Worm (Caenorhabditis elegans): ENCODE data around the gene F08G2.5.
A peak's percentile ranks its signal among the peaks of the same experiment; 100 is the strongest.

F08G2.5 gene

ce11 chrII:13859847-13860246 is 26.4 kb upstream of the F08G2.5 start:
- TF ChIP-seq F52B5.7 (tag; optimal IDR thresholded peaks at IDR 0.05) (no peak), bed-1 (GFP tag; IDR thresholded peaks at IDR 0.05) (no peak), cebp-1 (GFP tag; IDR thresholded peaks at IDR 0.05) (no peak), cebp-1 (tag; optimal IDR thresholded peaks at IDR 0.05) (peak; percentile 39), hmg-1.2 (GFP tag; IDR thresholded peaks at IDR 0.05) (peak; percentile 6; the same call in 1 of the 2 replicates), ceh-91 (GFP tag; IDR thresholded peaks at IDR 0.05) (0 out of 2 replicates have a peak, but pooled peaks have one; percentile 14), lin-40 (tag; optimal IDR thresholded peaks at IDR 0.05) (no peak), snpc-3.4 (tag; optimal IDR thresholded peaks at IDR 0.05) (no peak), ztf-18 (tag; optimal IDR thresholded peaks at IDR 0.05) (no peak), sdz-38 (tag; optimal IDR thresholded peaks at IDR 0.05) (no peak), hlh-26 (GFP tag; conservative IDR thresholded peaks at IDR 0.05) (no peak), rcor-1 (GFP tag; IDR thresholded peaks at IDR 0.05) (no peak), Y95B8A.8 (GFP tag; IDR thresholded peaks at IDR 0.05) (no peak), aptf-3 (GFP tag; IDR thresholded peaks at IDR 0.05) (no peak), unc-130 (GFP tag; optimal IDR thresholded peaks at IDR 0.05) (no peak), nhr-80 (tag; optimal IDR thresholded peaks at IDR 0.05) (peak; percentile 23)

ce11 chrII:13858352-13858751 is 24.9 kb upstream of the F08G2.5 start:
- no peak for TF ChIP-seq aptf-2 (GFP tag; conservative IDR thresholded peaks at IDR 0.05)
- no peak for TF ChIP-seq T07F8.4 (tag; optimal IDR thresholded peaks at IDR 0.05)
- TF ChIP-seq F10E7.11 (tag; optimal IDR thresholded peaks at IDR 0.05): no peak
- no peak for TF ChIP-seq zim-3 (tag; optimal IDR thresholded peaks at IDR 0.05)
- no peak for TF ChIP-seq C17E4.6 (GFP tag; IDR thresholded peaks at IDR 0.05)
- no peak for TF ChIP-seq rpc-1 (optimal IDR thresholded peaks at IDR 0.05)
- TF ChIP-seq rpc-1 (tag; optimal IDR thresholded peaks at IDR 0.05): no peak
- no peak for TF ChIP-seq ceh-91 (GFP tag; IDR thresholded peaks at IDR 0.05)
- TF ChIP-seq somi-1 (GFP tag; optimal IDR thresholded peaks at IDR 0.05): no peak
- TF ChIP-seq dpl-1 (GFP tag; optimal IDR thresholded peaks at IDR 0.05): no peak
- no peak for TF ChIP-seq pha-4 (tag; optimal IDR thresholded peaks at IDR 0.05)
- TF ChIP-seq zfh-2 (GFP tag; conservative IDR thresholded peaks at IDR 0.05): peak; percentile 89
- no peak for TF ChIP-seq atf-7 (tag; optimal IDR thresholded peaks at IDR 0.05)
- TF ChIP-seq unc-130 (GFP tag; optimal IDR thresholded peaks at IDR 0.05): no peak
- TF ChIP-seq egrh-3 (GFP tag; IDR thresholded peaks at IDR 0.05): peak; percentile 38; the same call in 1 of the 2 replicates
- TF ChIP-seq ekl-4 (GFP tag; IDR thresholded peaks at IDR 0.05): no peak
- no peak for TF ChIP-seq let-607 (tag; optimal IDR thresholded peaks at IDR 0.05)
- no peak for TF ChIP-seq madf-10 (tag; optimal IDR thresholded peaks at IDR 0.05)
- no peak for TF ChIP-seq K12H6.12 (tag; optimal IDR thresholded peaks at IDR 0.05)
- TF ChIP-seq sea-2 (GFP tag; IDR thresholded peaks at IDR 0.05): no peak
- no peak for TF ChIP-seq ztf-28 (GFP tag; IDR thresholded peaks at IDR 0.05)
- no peak for TF ChIP-seq ets-4 (GFP tag; optimal IDR thresholded peaks at IDR 0.05)
- no peak for TF ChIP-seq ztf-18 (tag; optimal IDR thresholded peaks at IDR 0.05)
- peak; percentile 37; the same call in 1 of the 2 replicates for TF ChIP-seq dox-1 (GFP tag; IDR thresholded peaks at IDR 0.05)
- no peak for TF ChIP-seq F57A8.1 (GFP tag; optimal IDR thresholded peaks at IDR 0.05)
- TF ChIP-seq lin-26 (GFP tag; IDR thresholded peaks at IDR 0.05): 0 out of 2 replicates have a peak, but pooled peaks have one; percentile 29

- peak; percentile 97 for TF ChIP-seq nfyb-1 (GFP tag; IDR thresholded peaks at IDR 0.05)
- 0 out of 2 replicates have a peak, but pooled peaks have one; percentile 28 for TF ChIP-seq nfya-2 (GFP tag; IDR thresholded peaks at IDR 0.05)
- TF ChIP-seq lin-54 (GFP tag; optimal IDR thresholded peaks at IDR 0.05): no peak
- no peak for TF ChIP-seq gei-17 (GFP tag; optimal IDR thresholded peaks at IDR 0.05)
These were observed 21.9 kb upstream of the F08G2.5 start for ce11 chrII:13855352-13855751.
